Worm (Caenorhabditis elegans): ENCODE data around the gene col-101.

- no peak for TF ChIP-seq nhr-11 (tag; optimal IDR thresholded peaks at IDR 0.05)
- no peak for TF ChIP-seq ces-1 (GFP tag; optimal IDR thresholded peaks at IDR 0.05)
- TF ChIP-seq zag-1 (tag; optimal IDR thresholded peaks at IDR 0.05) = no peak
- no peak for TF ChIP-seq snu-23 (GFP tag; optimal IDR thresholded peaks at IDR 0.05)
- no peak for TF ChIP-seq skn-1 (tag; optimal IDR thresholded peaks at IDR 0.05)
- no peak for TF ChIP-seq unc-62 (GFP tag; optimal IDR thresholded peaks at IDR 0.05)
- no peak for TF ChIP-seq nhr-237 (tag; optimal IDR thresholded peaks at IDR 0.05)
- no peak for TF ChIP-seq ceh-8 (GFP tag; optimal IDR thresholded peaks at IDR 0.05)
Measured at ce11 chrIV:305101-305500, 21.7 kb downstream of the col-101 start.

All from whole organism, L1 larva.